Worm (Caenorhabditis elegans) whole organism, L2 larva: ENCODE data around the gene T28A11.13.

Source experiments
- F13H6.1 ChIP-seq: sonication (generic microtip); optimal IDR thresholded peaks from 2 replicates; lab custom pipeline; 2016; ENCODE audit warnings: missing genetic modification characterization, missing compliant biosample characterization
- R02D3.7 ChIP-seq: fragments of 150-350 bp; optimal IDR thresholded peaks from 2 replicates; lab custom pipeline; 2014; ENCODE audit warnings: missing biosample characterization, missing genetic modification characterization
- Y55F3AM.14 ChIP-seq: fragments of 200-800 bp; sonication (Bioruptor generic); optimal IDR thresholded peaks from 2 replicates; lab custom pipeline; 2018; ENCODE audit warnings: mild to moderate bottlenecking, missing genetic modification characterization, missing compliant biosample characterization
- ZK546.5 ChIP-seq: sonication (generic microtip); optimal IDR thresholded peaks from 2 replicates; lab custom pipeline; 2017; ENCODE audit warnings: missing biosample characterization, missing genetic modification characterization
- alr-1 ChIP-seq: fragments of 150-350 bp; optimal IDR thresholded peaks from 2 replicates; lab custom pipeline; 2014; ENCODE audit warnings: missing biosample characterization, missing genetic modification characterization
- aly-2 ChIP-seq: fragments of 150-350 bp; optimal IDR thresholded peaks from 2 replicates; lab custom pipeline; 2014; ENCODE audit warnings: missing biosample characterization, missing genetic modification characterization
- ama-1 ChIP-seq: fragments of 150-350 bp; optimal IDR thresholded peaks from 2 replicates; lab custom pipeline; 2018; ENCODE audit warnings: inconsistent platforms
- blmp-1 ChIP-seq: sonication (generic microtip); optimal IDR thresholded peaks from 2 replicates; lab custom pipeline; 2017; ENCODE audit warnings: missing genetic modification characterization, mild to moderate bottlenecking, missing compliant biosample characterization, antibody characterized with exemption, moderate library complexity; ENCODE audit not compliant: insufficient read depth
- ceh-82 ChIP-seq: fragments of 150-350 bp; optimal IDR thresholded peaks from 2 replicates; lab custom pipeline; 2014; ENCODE audit warnings: missing biosample characterization, missing genetic modification characterization
- dmd-4 ChIP-seq: sonication (generic microtip); optimal IDR thresholded peaks from 2 replicates; lab custom pipeline; 2017; ENCODE audit warnings: missing biosample characterization, missing genetic modification characterization
- elt-1 ChIP-seq: fragments of 150-350 bp; optimal IDR thresholded peaks from 2 replicates; lab custom pipeline; 2014; ENCODE audit warnings: missing biosample characterization, missing genetic modification characterization
- elt-3 ChIP-seq: sonication (generic microtip); optimal IDR thresholded peaks from 2 replicates; lab custom pipeline; 2017; ENCODE audit warnings: missing biosample characterization, missing genetic modification characterization
- gmeb-1 ChIP-seq: fragments of 150-350 bp; optimal IDR thresholded peaks from 2 replicates; lab custom pipeline; 2014; ENCODE audit warnings: missing biosample characterization, missing genetic modification characterization
- lin-11 ChIP-seq: fragments of 150-350 bp; sonication (generic microtip); optimal IDR thresholded peaks from 2 replicates; lab custom pipeline; 2014; ENCODE audit warnings: missing biosample characterization, missing genetic modification characterization, inconsistent platforms, mixed read lengths
- lin-13 ChIP-seq: fragments of 150-350 bp; optimal IDR thresholded peaks from 2 replicates; lab custom pipeline; 2014; ENCODE audit warnings: missing biosample characterization, missing genetic modification reagents, missing genetic modification characterization
- lin-39 ChIP-seq: fragments of 150-350 bp; optimal IDR thresholded peaks from 2 replicates; lab custom pipeline; 2014; ENCODE audit warnings: missing biosample characterization, missing genetic modification reagents, missing genetic modification characterization
- lsy-2 ChIP-seq, 2 experiments: fragments of 150-350 bp in 1 of 2; sonication (generic microtip) in 1 of 2; optimal IDR thresholded peaks; 2 replicates each; lab custom pipeline; 2014 to 2017; ENCODE audit warnings: missing biosample characterization in 2 of 2, missing genetic modification characterization in 2 of 2
- mab-5 ChIP-seq: fragments of 150-350 bp; optimal IDR thresholded peaks from 2 replicates; lab custom pipeline; 2014; ENCODE audit warnings: missing biosample characterization, missing genetic modification characterization
- mbf-1 ChIP-seq: sonication (generic microtip); optimal IDR thresholded peaks from 2 replicates; lab custom pipeline; 2017; ENCODE audit warnings: missing biosample characterization, missing genetic modification characterization
- nhr-11 ChIP-seq: fragments of 150-350 bp; optimal IDR thresholded peaks from 2 replicates; lab custom pipeline; 2014; ENCODE audit warnings: missing biosample characterization, missing genetic modification characterization
- nhr-12 ChIP-seq: fragments of 150-350 bp; optimal IDR thresholded peaks from 2 replicates; lab custom pipeline; 2014; ENCODE audit warnings: missing biosample characterization, missing genetic modification characterization
- nhr-129 ChIP-seq: fragments of 150-350 bp; optimal IDR thresholded peaks from 2 replicates; lab custom pipeline; 2014; ENCODE audit warnings: missing biosample characterization, missing genetic modification characterization
- nhr-21 ChIP-seq: fragments of 150-350 bp; optimal IDR thresholded peaks from 2 replicates; lab custom pipeline; 2014; ENCODE audit warnings: missing biosample characterization, missing genetic modification characterization
- nhr-23 ChIP-seq: fragments of 150-350 bp; optimal IDR thresholded peaks from 2 replicates; lab custom pipeline; 2014; ENCODE audit warnings: missing biosample characterization, missing genetic modification reagents, missing genetic modification characterization
- nhr-237 ChIP-seq: fragments of 150-350 bp; optimal IDR thresholded peaks from 2 replicates; lab custom pipeline; 2014; ENCODE audit warnings: missing biosample characterization, missing genetic modification characterization
- nhr-25 ChIP-seq: fragments of 150-350 bp; sonication (generic microtip); optimal IDR thresholded peaks from 3 replicates; lab custom pipeline; 2014; ENCODE audit warnings: missing biosample characterization, missing genetic modification characterization
- nhr-77 ChIP-seq: fragments of 150-350 bp; optimal IDR thresholded peaks from 2 replicates; lab custom pipeline; 2014; ENCODE audit warnings: missing biosample characterization, missing genetic modification characterization
- peb-1 ChIP-seq: fragments of 150-350 bp; optimal IDR thresholded peaks from 2 replicates; lab custom pipeline; 2014; ENCODE audit warnings: missing biosample characterization, missing genetic modification characterization
- sem-4 ChIP-seq: fragments of 150-350 bp; optimal IDR thresholded peaks from 2 replicates; lab custom pipeline; 2014; ENCODE audit warnings: missing biosample characterization, missing genetic modification reagents, missing genetic modification characterization
- skn-1 ChIP-seq: sonication (generic microtip); optimal IDR thresholded peaks from 2 replicates; lab custom pipeline; 2017; ENCODE audit warnings: missing biosample characterization, missing genetic modification characterization
- sma-3 ChIP-seq: sonication (generic microtip); optimal IDR thresholded peaks from 2 replicates; lab custom pipeline; 2016; ENCODE audit warnings: missing genetic modification reagents, missing genetic modification characterization, missing compliant biosample characterization
- sma-9 ChIP-seq, 2 experiments: fragments of 150-350 bp in 1 of 2; sonication (generic microtip) in 1 of 2; optimal IDR thresholded peaks; 2 replicates each; lab custom pipeline; 2014 to 2016; ENCODE audit warnings: missing genetic modification characterization in 2 of 2, mild to moderate bottlenecking in 1 of 2, missing biosample characterization in 1 of 2, missing compliant biosample characterization in 1 of 2, missing genetic modification reagents in 1 of 2, moderate library complexity in 1 of 2
- snpc-4 ChIP-seq: fragments of 150-350 bp; optimal IDR thresholded peaks from 2 replicates; lab custom pipeline; 2014; ENCODE audit warnings: missing biosample characterization, missing genetic modification characterization
- unc-55 ChIP-seq: fragments of 150-350 bp; sonication (generic microtip); optimal IDR thresholded peaks from 3 replicates; lab custom pipeline; 2014; ENCODE audit warnings: missing biosample characterization, missing genetic modification reagents, missing genetic modification characterization
- zag-1 ChIP-seq: fragments of 150-350 bp; optimal IDR thresholded peaks from 2 replicates; lab custom pipeline; 2014; ENCODE audit warnings: missing biosample characterization, missing genetic modification characterization
- ztf-1 ChIP-seq: fragments of 200-800 bp; sonication (Bioruptor generic); conservative IDR thresholded peaks from 2 replicates; pipeline ENCODE4 v1.3.6; 2022; ENCODE audit warnings: missing genetic modification characterization, missing compliant biosample characterization
- ztf-11 ChIP-seq: sonication (generic microtip); optimal IDR thresholded peaks from 2 replicates; lab custom pipeline; 2017; ENCODE audit warnings: missing biosample characterization, missing genetic modification characterization
- ztf-4 ChIP-seq: fragments of 150-350 bp; optimal IDR thresholded peaks from 2 replicates; lab custom pipeline; 2014; ENCODE audit warnings: missing biosample characterization, missing genetic modification characterization

Gene T28A11.13

ce11 chrV:3244703-3245102, 5.3 kb downstream of the T28A11.13 start, which contains the start of gene srj-7:
Gene srj-7, plus strand, starts transcription at chrV:3245003.
- no peak for TF ChIP-seq elt-3
- no peak for TF ChIP-seq ztf-4 (tag; lab: Kevin White, UChicago)
- no peak for TF ChIP-seq lsy-2 (tag; optimal IDR thresholded peaks at IDR 0.05; lab: Kevin White, UChicago)
- no peak for TF ChIP-seq ama-1 (lab: Kevin White, UChicago)
- no peak for TF ChIP-seq sma-3 (GFP tag; lab: Kevin White, UChicago)
- no peak for TF ChIP-seq ztf-1
- TF ChIP-seq Y55F3AM.14: no peak
- no peak for TF ChIP-seq snpc-4 (tag; lab: Kevin White, UChicago)
- TF ChIP-seq unc-55: no peak
- TF ChIP-seq nhr-237 (tag; lab: Kevin White, UChicago): no peak
- no peak for TF ChIP-seq lin-39 (tag; lab: Kevin White, UChicago)
- TF ChIP-seq ZK546.5 (tag; lab: Kevin White, UChicago): no peak
- no peak for TF ChIP-seq sem-4 (tag; lab: Kevin White, UChicago)
- TF ChIP-seq aly-2 (tag; lab: Kevin White, UChicago): no peak

- no peak for TF ChIP-seq sem-4 (tag; lab: Kevin White, UChicago)
- TF ChIP-seq elt-3: no peak
- TF ChIP-seq sma-9 (GFP tag; optimal IDR thresholded peaks at IDR 0.05; lab: Kevin White, UChicago): no peak
- no peak for TF ChIP-seq sma-9 (tag; optimal IDR thresholded peaks at IDR 0.05; lab: Kevin White, UChicago)
- no peak for TF ChIP-seq nhr-25 (tag; lab: Kevin White, UChicago)
- TF ChIP-seq nhr-11 (tag; lab: Kevin White, UChicago): no peak
- no peak for TF ChIP-seq nhr-23
Observed at ce11 chrV:3242984-3243383, 7.1 kb downstream of the T28A11.13 start, which contains the start of gene gst-23. Gene gst-23, plus strand, starts transcription at chrV:3243284.

ce11 chrV:3241175-3241574, 8.9 kb downstream of the T28A11.13 start, which contains the start of gene srj-11:
Gene srj-11, plus strand, starts transcription at chrV:3241424.
- no peak for TF ChIP-seq elt-1 (tag; lab: Kevin White, UChicago)
- TF ChIP-seq mab-5: no peak
- no peak for TF ChIP-seq nhr-23
- TF ChIP-seq nhr-11 (tag; lab: Kevin White, UChicago): no peak
- no peak for TF ChIP-seq snpc-4 (tag; lab: Kevin White, UChicago)
- no peak for TF ChIP-seq nhr-237 (tag; lab: Kevin White, UChicago)
- TF ChIP-seq elt-3: no peak
- no peak for TF ChIP-seq ceh-82
- no peak for TF ChIP-seq sma-9 (GFP tag; optimal IDR thresholded peaks at IDR 0.05; lab: Kevin White, UChicago)
- TF ChIP-seq sma-9 (tag; optimal IDR thresholded peaks at IDR 0.05; lab: Kevin White, UChicago): no peak
- TF ChIP-seq zag-1 (tag; lab: Kevin White, UChicago): no peak
- no peak for TF ChIP-seq lin-13 (GFP tag; lab: Kevin White, UChicago)
- TF ChIP-seq alr-1 (tag; lab: Kevin White, UChicago): no peak
- TF ChIP-seq lin-11: no peak
- TF ChIP-seq unc-55: no peak
- TF ChIP-seq blmp-1 (tag; lab: Kevin White, UChicago): no peak
- no peak for TF ChIP-seq ztf-11
- no peak for TF ChIP-seq gmeb-1 (tag; lab: Kevin White, UChicago)
- no peak for TF ChIP-seq sem-4 (tag; lab: Kevin White, UChicago)

DNA sequence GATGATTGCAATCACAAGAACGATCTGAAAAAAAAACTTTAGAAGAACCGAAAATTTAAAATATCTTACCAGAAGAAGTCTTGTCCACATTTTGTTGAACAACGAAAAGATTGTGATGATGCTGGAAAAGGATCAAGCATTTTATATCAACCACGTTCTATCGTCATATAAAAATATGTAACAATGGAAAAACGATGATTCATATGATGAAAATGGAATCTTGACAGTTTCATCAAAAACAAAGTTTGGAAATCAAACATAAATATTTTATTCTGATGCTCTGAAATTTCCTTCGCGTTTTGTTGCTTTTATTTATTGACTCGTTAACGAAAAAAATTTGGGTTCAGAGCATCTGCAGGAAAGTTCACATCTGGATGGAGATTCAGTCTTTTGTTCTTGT, 13.4 kb downstream of the T28A11.13 start, which contains the start of the genes K08D9.9 and str-16:
Gene K08D9.9, minus strand, starts transcription at position 101 of the 400 bp plus-strand sequence.
Gene str-16, plus strand, starts transcription at position 266 of the 400 bp plus-strand sequence.
- TF ChIP-seq elt-1 (tag; lab: Kevin White, UChicago) (no peak), peb-1 (tag; lab: Kevin White, UChicago) (no peak)

DNA sequence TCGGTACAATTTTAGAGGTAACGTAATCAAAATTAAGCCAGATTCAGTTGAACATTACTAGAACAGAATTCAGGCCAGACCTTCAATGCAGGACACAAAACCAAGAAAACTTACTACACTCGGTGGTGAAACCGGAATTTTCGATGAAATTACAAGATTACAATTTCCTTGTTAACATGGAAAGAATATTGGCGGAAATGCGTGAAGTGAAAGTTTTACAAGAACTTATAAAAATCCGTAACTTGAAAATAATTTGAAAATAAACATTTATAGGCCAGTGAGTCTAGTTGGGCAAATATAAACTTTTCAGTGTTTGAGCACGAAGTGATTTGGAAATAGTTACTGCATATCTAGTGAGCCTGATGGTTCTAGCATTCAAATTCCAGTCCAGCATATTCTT, 15.2 kb downstream of the T28A11.13 start, which contains the start of gene K08D9.6:
Gene K08D9.6, minus strand, starts transcription at position 101 of the 400 bp plus-strand sequence.
- TF ChIP-seq R02D3.7 (tag; lab: Kevin White, UChicago) (no peak), nhr-237 (tag; lab: Kevin White, UChicago) (no peak), zag-1 (tag; lab: Kevin White, UChicago) (no peak), nhr-77 (tag; lab: Kevin White, UChicago) (no peak), ceh-82 (no peak), ztf-4 (tag; lab: Kevin White, UChicago) (no peak), nhr-129 (tag; lab: Kevin White, UChicago) (no peak), elt-1 (tag; lab: Kevin White, UChicago) (no peak), F13H6.1 (no peak), ztf-1 (no peak), sma-3 (GFP tag; lab: Kevin White, UChicago) (no peak), dmd-4 (tag; lab: Kevin White, UChicago) (no peak), nhr-12 (no peak), gmeb-1 (tag; lab: Kevin White, UChicago) (no peak), mbf-1 (tag; lab: Kevin White, UChicago) (no peak), nhr-21 (tag; lab: Kevin White, UChicago) (no peak), lin-39 (tag; lab: Kevin White, UChicago) (no peak), ama-1 (lab: Kevin White, UChicago) (no peak), skn-1 (tag; lab: Kevin White, UChicago) (no peak)
